Fruit fly (Drosophila melanogaster) whole organism, prepupa: ENCODE data around the gene CG12155.
A peak's percentile ranks its signal among the peaks of the same experiment; 100 is the strongest.

Source experiments
- Blimp-1 ChIP-seq: fragments of 200-800 bp; sonication (Bioruptor generic); optimal IDR thresholded peaks from 3 replicates; lab custom pipeline; 2017; ENCODE audit warnings: missing biosample characterization, missing genetic modification characterization, mild to moderate bottlenecking, moderate library complexity, missing genetic modification reagents
- CG10631 ChIP-seq: fragments of 200-800 bp; sonication (Bioruptor generic); optimal IDR thresholded peaks from 2 replicates; lab custom pipeline; 2016; ENCODE audit warnings: missing biosample characterization, missing genetic modification characterization
- CG11762 ChIP-seq: fragments of 200-800 bp; sonication (Bioruptor generic); optimal IDR thresholded peaks from 3 replicates; lab custom pipeline; 2016; ENCODE audit warnings: missing biosample characterization, missing genetic modification characterization; ENCODE audit not compliant: insufficient read depth
- CG11902 ChIP-seq: fragments of 200-800 bp; sonication (Bioruptor generic); optimal IDR thresholded peaks from 3 replicates; lab custom pipeline; 2016; ENCODE audit warnings: missing biosample characterization, missing genetic modification characterization
- CG15336 ChIP-seq: fragments of 200-800 bp; sonication (Bioruptor generic); IDR thresholded peaks from 2 replicates; pipeline ENCODE4 v1.3.6; 2022; ENCODE audit warnings: missing biosample characterization, missing genetic modification characterization
- CG1621 ChIP-seq: fragments of 200-800 bp; sonication (Bioruptor generic); optimal IDR thresholded peaks from 3 replicates; lab custom pipeline; 2018; ENCODE audit warnings: missing biosample characterization, mild to moderate bottlenecking, missing genetic modification characterization
- CG16779 ChIP-seq: fragments of 200-800 bp; sonication (Bioruptor generic); optimal IDR thresholded peaks from 3 replicates; lab custom pipeline; 2017; ENCODE audit warnings: missing biosample characterization, mild to moderate bottlenecking, missing genetic modification characterization
- CG32006 ChIP-seq: fragments of 200-800 bp; sonication (Bioruptor generic); optimal IDR thresholded peaks from 3 replicates; lab custom pipeline; 2017; ENCODE audit warnings: missing biosample characterization, mild to moderate bottlenecking, missing genetic modification characterization
- CG3919 ChIP-seq: fragments of 200-800 bp; sonication (Bioruptor generic); optimal IDR thresholded peaks from 3 replicates; lab custom pipeline; 2016; ENCODE audit warnings: missing biosample characterization, missing genetic modification characterization
- CG6163 ChIP-seq: fragments of 200-800 bp; sonication (Bioruptor generic); IDR thresholded peaks from 3 replicates; pipeline ENCODE4 v1.3.6; 2022; ENCODE audit warnings: missing biosample characterization, missing genetic modification characterization
- CG6276 ChIP-seq: fragments of 200-800 bp; sonication (Bioruptor generic); optimal IDR thresholded peaks from 2 replicates; lab custom pipeline; 2017; ENCODE audit warnings: missing biosample characterization, mild to moderate bottlenecking, missing genetic modification characterization
- CG6792 ChIP-seq: fragments of 200-800 bp; sonication (Bioruptor generic); optimal IDR thresholded peaks from 3 replicates; lab custom pipeline; 2016; ENCODE audit warnings: missing biosample characterization, missing genetic modification characterization
- CG6808 ChIP-seq: fragments of 200-800 bp; sonication (Bioruptor generic); optimal IDR thresholded peaks from 3 replicates; lab custom pipeline; 2017; ENCODE audit warnings: missing biosample characterization, missing genetic modification characterization, mild to moderate bottlenecking, moderate library complexity, missing genetic modification reagents
- CG8119 ChIP-seq: fragments of 200-800 bp; sonication (Bioruptor generic); IDR thresholded peaks from 3 replicates; pipeline ENCODE4 v1.3.6; 2022; ENCODE audit warnings: missing biosample characterization, missing genetic modification characterization
- CG9139 ChIP-seq: fragments of 200-800 bp; sonication (Bioruptor generic); optimal IDR thresholded peaks from 3 replicates; lab custom pipeline; 2017; ENCODE audit warnings: missing biosample characterization, mild to moderate bottlenecking, missing genetic modification characterization
- Eip75B ChIP-seq: fragments of 200-800 bp; sonication (Bioruptor generic); optimal IDR thresholded peaks from 3 replicates; lab custom pipeline; 2016; ENCODE audit warnings: missing biosample characterization, missing genetic modification characterization
- Eip78C ChIP-seq: fragments of 200-800 bp; sonication (Bioruptor generic); peaks from one replicate; lab custom pipeline; 2016; ENCODE audit warnings: missing biosample characterization, missing genetic modification characterization
- Eip93F ChIP-seq: fragments of 200-800 bp; sonication (Bioruptor generic); optimal IDR thresholded peaks from 2 replicates; lab custom pipeline; 2016; ENCODE audit warnings: missing biosample characterization, mild to moderate bottlenecking, missing genetic modification characterization
- Ets21C ChIP-seq: fragments of 200-800 bp; sonication (Bioruptor generic); optimal IDR thresholded peaks from 3 replicates; lab custom pipeline; 2016; ENCODE audit warnings: missing biosample characterization, missing genetic modification characterization
- Hr4 ChIP-seq: fragments of 200-800 bp; sonication (Bioruptor generic); optimal IDR thresholded peaks from 3 replicates; lab custom pipeline; 2016; ENCODE audit warnings: missing biosample characterization, missing genetic modification characterization
- Met ChIP-seq: fragments of 200-800 bp; sonication (Bioruptor generic); optimal IDR thresholded peaks from 3 replicates; lab custom pipeline; 2016; ENCODE audit warnings: missing biosample characterization, missing genetic modification characterization
- Smox ChIP-seq: fragments of 200-800 bp; sonication (Bioruptor generic); optimal IDR thresholded peaks from 3 replicates; lab custom pipeline; 2016; ENCODE audit warnings: missing biosample characterization, missing genetic modification characterization
- Sox102F ChIP-seq: fragments of 200-800 bp; sonication (Bioruptor generic); optimal IDR thresholded peaks from 2 replicates; lab custom pipeline; 2016; ENCODE audit warnings: missing biosample characterization, mild to moderate bottlenecking, missing genetic modification characterization
- Sox15 ChIP-seq: fragments of 200-800 bp; sonication (Bioruptor generic); optimal IDR thresholded peaks from 3 replicates; lab custom pipeline; 2016; ENCODE audit warnings: missing biosample characterization, missing genetic modification characterization
- acj6 ChIP-seq: fragments of 200-800 bp; sonication (Bioruptor generic); optimal IDR thresholded peaks from 3 replicates; lab custom pipeline; 2016; ENCODE audit warnings: missing biosample characterization, missing genetic modification characterization
- cyc ChIP-seq: fragments of 200-800 bp; sonication (Bioruptor generic); optimal IDR thresholded peaks from 3 replicates; lab custom pipeline; 2016; ENCODE audit warnings: missing biosample characterization, missing genetic modification characterization
- eg ChIP-seq: fragments of 200-800 bp; sonication (Bioruptor generic); IDR thresholded peaks from 3 replicates; pipeline ENCODE4 v1.3.6; 2022; ENCODE audit warnings: missing biosample characterization, missing genetic modification characterization
- fd85E ChIP-seq: fragments of 200-800 bp; sonication (Bioruptor generic); optimal IDR thresholded peaks from 3 replicates; lab custom pipeline; 2016; ENCODE audit warnings: missing biosample characterization, missing genetic modification characterization
- lz ChIP-seq: fragments of 200-800 bp; sonication (Bioruptor generic); optimal IDR thresholded peaks from 3 replicates; lab custom pipeline; 2016; ENCODE audit warnings: missing biosample characterization, missing genetic modification characterization
- net ChIP-seq: fragments of 200-800 bp; sonication (Bioruptor generic); optimal IDR thresholded peaks from 3 replicates; lab custom pipeline; 2016; ENCODE audit warnings: missing biosample characterization, missing genetic modification characterization
- pdm3 ChIP-seq: fragments of 200-800 bp; sonication (Bioruptor generic); optimal IDR thresholded peaks from 3 replicates; lab custom pipeline; 2016; ENCODE audit warnings: missing biosample characterization, missing genetic modification characterization
- spab ChIP-seq: fragments of 200-800 bp; sonication (Bioruptor generic); optimal IDR thresholded peaks from 2 replicates; lab custom pipeline; 2017; ENCODE audit warnings: missing biosample characterization, mild to moderate bottlenecking, missing genetic modification characterization, missing genetic modification reagents
- ss ChIP-seq, 2 experiments: fragments of 200-800 bp; sonication (Bioruptor generic); optimal IDR thresholded peaks; 2 replicates in 1 of 2; 3 replicates in 1 of 2; lab custom pipeline; 2017 to 2018; ENCODE audit warnings: mild to moderate bottlenecking in 2 of 2, missing biosample characterization in 2 of 2, missing genetic modification characterization in 2 of 2, moderate library complexity in 1 of 2
- svp ChIP-seq: fragments of 200-800 bp; sonication (Bioruptor generic); peaks from one replicate; lab custom pipeline; 2016; ENCODE audit warnings: missing biosample characterization, missing genetic modification characterization
- topi ChIP-seq: fragments of 200-800 bp; sonication (Bioruptor generic); optimal IDR thresholded peaks from 3 replicates; lab custom pipeline; 2016; ENCODE audit warnings: missing biosample characterization, missing genetic modification characterization
- vri ChIP-seq: fragments of 200-800 bp; sonication (Bioruptor generic); optimal IDR thresholded peaks from 3 replicates; lab custom pipeline; 2016; ENCODE audit warnings: missing biosample characterization, mild to moderate bottlenecking, missing genetic modification characterization

Gene CG12155

dm6 chrX:7698000-7698896, 30.3 kb upstream of the CG12155 start (continued):
- TF ChIP-seq CG6276 (peak; percentile 93), vri (GFP tag; lab: Kevin White, UChicago) (peak; percentile 89), Met (GFP tag; lab: Kevin White, UChicago) (peak; percentile 98), topi (GFP tag; lab: Kevin White, UChicago) (peak; percentile 98), CG11902 (peak; percentile 87), cyc (GFP tag; lab: Kevin White, UChicago) (peak; percentile 97), eg (GFP tag; lab: Robert Waterston, UW) (peak; percentile 98), CG32006 (GFP tag; lab: Kevin White, UChicago) (peak; percentile 97), ss (GFP tag; optimal IDR thresholded peaks at IDR 0.05; lab: Kevin White, UChicago) (peak; percentile 86 to 90), CG16779 (tag; lab: Kevin White, UChicago) (peak; percentile 84), spab (peak; percentile 84), CG1621 (tag; lab: Kevin White, UChicago) (peak; percentile 84), Blimp-1 (peak; percentile 92), CG6792 (GFP tag; lab: Kevin White, UChicago) (peak; percentile 94), acj6 (GFP tag; lab: Kevin White, UChicago) (peak; percentile 93), CG9139 (peak; percentile 65), Eip75B (peak; percentile 94), pdm3 (GFP tag; lab: Kevin White, UChicago) (peak; percentile 95), Sox15 (peak; percentile 86), Sox102F (GFP tag; lab: Kevin White, UChicago) (peak; percentile 96), Smox (GFP tag; lab: Kevin White, UChicago) (peak; percentile 97), Eip93F (peak; percentile 90), CG6808 (GFP tag; lab: Kevin White, UChicago) (peak; percentile 86), Hr4 (GFP tag; lab: Kevin White, UChicago) (peak; percentile 94)

- TF ChIP-seq CG10631 (GFP tag; lab: Kevin White, UChicago) (no peak), fd85E (no peak), net (no peak), Ets21C (GFP tag; lab: Kevin White, UChicago) (no peak), CG6808 (GFP tag; lab: Kevin White, UChicago) (peak; percentile 32), CG11762 (no peak), vri (GFP tag; lab: Kevin White, UChicago) (no peak), Sox15 (no peak), CG15336 (GFP tag; lab: Robert Waterston, UW) (peak; percentile 62), CG6276 (peak; percentile 67), acj6 (GFP tag; lab: Kevin White, UChicago) (no peak), Smox (GFP tag; lab: Kevin White, UChicago) (no peak), Blimp-1 (no peak), lz (GFP tag; lab: Kevin White, UChicago) (no peak), CG6163 (no peak), svp (GFP tag; lab: Kevin White, UChicago) (no peak), CG3919 (GFP tag; lab: Kevin White, UChicago) (no peak), Eip78C (GFP tag; lab: Kevin White, UChicago) (no peak), CG16779 (tag; lab: Kevin White, UChicago) (no peak), CG32006 (GFP tag; lab: Kevin White, UChicago) (no peak), eg (GFP tag; lab: Robert Waterston, UW) (peak; percentile 65), CG8119 (GFP tag; lab: Robert Waterston, UW) (peak; percentile 43; the same call in 2 of the 3 replicates), ss (GFP tag; optimal IDR thresholded peaks at IDR 0.05; lab: Kevin White, UChicago) (peak in 1 of 2 experiments; percentile 36), cyc (GFP tag; lab: Kevin White, UChicago) (no peak)
These were observed 28.8 kb upstream of the CG12155 start for dm6 chrX:7699584-7700238.
